Worm (Caenorhabditis elegans): Measurements from ENCODE around the gene F14H3.12.
A peak's percentile ranks its signal among the peaks of the same experiment; 100 is the strongest.

The F14H3.12 gene

DNA sequence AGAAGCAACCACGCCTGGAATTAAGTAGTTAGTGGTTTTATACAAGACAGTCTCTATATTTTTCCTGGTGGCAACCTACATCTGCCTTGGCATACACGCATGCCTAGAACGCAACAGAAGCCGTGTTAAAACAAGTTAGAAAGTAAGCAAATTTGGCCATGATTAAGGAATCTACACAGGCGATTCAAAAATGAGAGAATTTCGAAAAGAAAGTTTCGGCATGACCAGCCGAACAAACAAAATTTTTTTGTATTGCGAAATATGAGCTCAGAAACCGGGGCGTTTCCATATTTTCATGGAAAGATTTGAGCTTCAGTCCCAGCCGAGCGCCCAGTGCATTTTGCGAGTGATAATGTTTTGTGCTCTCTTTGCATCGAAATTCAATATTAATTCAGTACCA is 15.0 kb downstream of the F14H3.12 start, which contains the start of gene F14H3.15:
Gene F14H3.15 (minus strand): TSS at position 101 of the 400 bp plus-strand sequence.
- TF ChIP-seq Y67H2A.10 (GFP tag; conservative IDR thresholded peaks at IDR 0.05) (no peak), F39B2.1 (GFP tag; IDR thresholded peaks at IDR 0.05) (no peak), madf-10 (tag; optimal IDR thresholded peaks at IDR 0.05) (no peak), B0261.1 (tag; optimal IDR thresholded peaks at IDR 0.05) (no peak), zfh-2 (GFP tag; conservative IDR thresholded peaks at IDR 0.05) (no peak), nfya-2 (GFP tag; IDR thresholded peaks at IDR 0.05) (no peak), gei-17 (GFP tag; optimal IDR thresholded peaks at IDR 0.05) (no peak), Y79H2A.3 (GFP tag; conservative IDR thresholded peaks at IDR 0.05) (no peak)

ce11 chrV:16058872-16059271 is 16.3 kb downstream of the F14H3.12 start, which contains the start of gene F14H3.6:
TSS of gene F14H3.6 (minus strand) at chrV:16058893.
- no peak for TF ChIP-seq nhr-27 (tag; optimal IDR thresholded peaks at IDR 0.05)
- no peak for TF ChIP-seq Y79H2A.3 (GFP tag; conservative IDR thresholded peaks at IDR 0.05)
- no peak for TF ChIP-seq aptf-2 (GFP tag; conservative IDR thresholded peaks at IDR 0.05)
- no peak for TF ChIP-seq pha-4 (tag; optimal IDR thresholded peaks at IDR 0.05)
- no peak for TF ChIP-seq pbrm-1 (GFP tag; IDR thresholded peaks at IDR 0.05)
- TF ChIP-seq efl-1 (GFP tag; optimal IDR thresholded peaks at IDR 0.05), result peak; percentile 86
- TF ChIP-seq egl-44 (GFP tag; IDR thresholded peaks at IDR 0.05), result no peak
- TF ChIP-seq C17E4.6 (GFP tag; IDR thresholded peaks at IDR 0.05), result no peak
- no peak for TF ChIP-seq lsy-27 (tag; optimal IDR thresholded peaks at IDR 0.05; ENCODE audit: borderline replicate concordance, insufficient read depth)
- TF ChIP-seq lag-1 (GFP tag; IDR thresholded peaks at IDR 0.05), result no peak
- no peak for TF ChIP-seq chd-7 (tag; optimal IDR thresholded peaks at IDR 0.05)
- peak; percentile 75 for TF ChIP-seq madf-8 (GFP tag; conservative IDR thresholded peaks at IDR 0.05)
- peak; percentile 44 for TF ChIP-seq xnd-1 (tag; optimal IDR thresholded peaks at IDR 0.05)
- TF ChIP-seq madf-6 (GFP tag; IDR thresholded peaks at IDR 0.05), result peak; percentile 86
- TF ChIP-seq nfyb-1 (GFP tag; IDR thresholded peaks at IDR 0.05), result no peak
- TF ChIP-seq snpc-1.1 (tag; optimal IDR thresholded peaks at IDR 0.05; ENCODE audit: insufficient read depth), result no peak
- TF ChIP-seq B0019.2 (GFP tag; conservative IDR thresholded peaks at IDR 0.05), result no peak
- no peak for TF ChIP-seq ceh-40 (GFP tag; IDR thresholded peaks at IDR 0.05)
- TF ChIP-seq F22D6.2 (tag; optimal IDR thresholded peaks at IDR 0.05), result no peak
- TF ChIP-seq dpl-1 (GFP tag; optimal IDR thresholded peaks at IDR 0.05), result peak; percentile 69
- TF ChIP-seq D2030.7 (GFP tag; IDR thresholded peaks at IDR 0.05), result peak; percentile 20; the same call in 1 of the 2 replicates
- TF ChIP-seq nhr-120 (GFP tag; IDR thresholded peaks at IDR 0.05), result no peak
- no peak for TF ChIP-seq cebp-2 (GFP tag; IDR thresholded peaks at IDR 0.05)
- no peak for TF ChIP-seq athp-1 (tag; optimal IDR thresholded peaks at IDR 0.05)
- TF ChIP-seq madf-3 (GFP tag; IDR thresholded peaks at IDR 0.05), result no peak

DNA sequence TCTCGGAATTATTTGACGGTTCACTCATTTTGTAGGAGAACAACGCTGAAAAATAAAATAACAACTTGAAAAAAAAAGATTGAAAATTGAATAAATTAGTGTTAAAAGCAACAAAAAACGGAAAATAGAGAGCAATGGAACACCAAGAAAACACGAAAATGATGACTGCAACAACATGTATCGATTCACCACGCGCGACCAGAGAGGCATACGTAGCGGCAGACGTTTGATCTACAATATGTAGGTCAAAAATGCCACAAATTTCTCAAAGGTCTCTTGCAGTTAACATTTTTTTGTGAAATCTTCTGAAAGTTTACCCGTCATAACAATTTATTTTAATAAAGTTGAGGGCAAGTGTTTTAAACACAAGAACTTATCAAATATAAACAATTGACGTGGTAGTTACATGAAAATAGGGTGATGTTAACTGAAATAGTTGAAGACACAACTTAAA is 18.1 kb downstream of the F14H3.12 start, which contains the start of gene F14H3.5:
Gene F14H3.5 (minus strand): TSS at position 51 of the 454 bp plus-strand sequence.
- TF ChIP-seq Y79H2A.3 (GFP tag; conservative IDR thresholded peaks at IDR 0.05), result 0 out of 2 replicates have a peak, but pooled peaks have one; percentile 26
- no peak for TF ChIP-seq tlf-1 (GFP tag; optimal IDR thresholded peaks at IDR 0.05)
- TF ChIP-seq nhr-90 (tag; optimal IDR thresholded peaks at IDR 0.05), result no peak
- peak; percentile 38 for TF ChIP-seq snpc-3.4 (tag; optimal IDR thresholded peaks at IDR 0.05)
- peak; percentile 46 for TF ChIP-seq dpl-1 (GFP tag; optimal IDR thresholded peaks at IDR 0.05)
- no peak for TF ChIP-seq rpc-1 (optimal IDR thresholded peaks at IDR 0.05)
- no peak for TF ChIP-seq rpc-1 (tag; optimal IDR thresholded peaks at IDR 0.05)
- TF ChIP-seq hsf-1 (GFP tag; IDR thresholded peaks at IDR 0.05), result 0 out of 2 replicates have a peak, but pooled peaks have one; percentile 54
- TF ChIP-seq efl-1 (GFP tag; optimal IDR thresholded peaks at IDR 0.05), result peak; percentile 69
- no peak for TF ChIP-seq bed-1 (GFP tag; IDR thresholded peaks at IDR 0.05)
- 0 out of 2 replicates have a peak, but pooled peaks have one; percentile 26 for TF ChIP-seq madf-8 (GFP tag; conservative IDR thresholded peaks at IDR 0.05)
- peak; percentile 71 for TF ChIP-seq madf-6 (GFP tag; IDR thresholded peaks at IDR 0.05)
- 0 out of 2 replicates have a peak, but pooled peaks have one; percentile 7 for TF ChIP-seq attf-6 (GFP tag; IDR thresholded peaks at IDR 0.05)
